Worm (Caenorhabditis elegans): Measurements from ENCODE around the gene C53C11.2.

ce11 chrX:17324954-17325353 is 11.5 kb upstream of the C53C11.2 start:
- TF ChIP-seq klf-2 (GFP tag; conservative IDR thresholded peaks at IDR 0.05), result no peak
- TF ChIP-seq ref-1 (GFP tag; conservative IDR thresholded peaks at IDR 0.05), result no peak
- TF ChIP-seq med-1 (GFP tag; optimal IDR thresholded peaks at IDR 0.05; ENCODE audit: insufficient read depth), result no peak
- no peak for TF ChIP-seq cog-1 (tag; optimal IDR thresholded peaks at IDR 0.05)
- no peak for TF ChIP-seq T22C8.4 (GFP tag; IDR thresholded peaks at IDR 0.05)
- no peak for TF ChIP-seq flt-1 (GFP tag; IDR thresholded peaks at IDR 0.05)
- no peak for TF ChIP-seq tab-1 (GFP tag; IDR thresholded peaks at IDR 0.05)

All from whole organism, midembryonic.